Fruit fly (Drosophila melanogaster) Kc167 (cell line): Measurements from ENCODE around the gene Gr93d.

Experiments used
- Sin3A ChIP-seq: fragments of >200 bp; optimal IDR thresholded peaks from 2 replicates; lab custom pipeline; 2018; ENCODE audit warnings: missing external identifiers
- h ChIP-seq: fragments of >200 bp; optimal IDR thresholded peaks from 3 replicates; lab custom pipeline; 2018; ENCODE audit warnings: missing external identifiers
- psq ChIP-seq: fragments of >200 bp; optimal IDR thresholded peaks from 2 replicates; lab custom pipeline; 2017; ENCODE audit warnings: missing external identifiers
- ttk ChIP-seq: sonication (Bioruptor generic); optimal IDR thresholded peaks from 2 replicates; lab custom pipeline; 2017; ENCODE audit warnings: missing external identifiers

DNA sequence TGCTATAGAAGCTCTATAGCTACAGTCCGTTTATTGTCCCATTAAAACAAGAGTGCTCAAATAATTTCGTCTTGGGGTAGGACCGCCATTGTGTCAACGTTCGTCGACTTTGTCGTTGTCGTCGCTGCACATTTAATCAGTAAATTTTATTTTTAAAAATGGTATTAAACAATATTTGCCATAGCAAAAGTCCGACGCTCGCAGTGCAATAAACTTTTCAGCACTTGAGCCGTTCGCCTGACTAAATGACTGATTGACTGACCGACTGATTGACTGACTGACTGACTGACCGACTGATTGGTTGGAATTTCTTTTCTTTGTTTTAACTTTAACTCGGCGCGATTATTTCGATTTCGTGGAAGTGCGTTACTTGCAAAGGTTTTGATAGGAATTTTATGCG, 43.5 kb upstream of the Gr93d start:
- TF ChIP-seq psq (lab: Kevin White, UChicago) (no peak), ttk (lab: Kevin White, UChicago) (no peak), Sin3A (lab: Kevin White, UChicago) (no peak), h (no peak)
